Fruit fly (Drosophila melanogaster): ENCODE data around the gene Chsy.

Chsy gene

dm6 chrX:15578043-15578442, 15.3 kb downstream of the Chsy start, which contains the start of the genes cerv and CG7872 (continued):
- TF ChIP-seq prd (optimal IDR thresholded peaks at IDR 0.05), result no peak
- no peak for TF ChIP-seq prd (GFP tag; IDR thresholded peaks at IDR 0.05)
- TF ChIP-seq CG16813 (GFP tag; IDR thresholded peaks at IDR 0.05; ENCODE audit: partially characterized antibody), result peak; percentile 73
- TF ChIP-seq dpn (GFP tag; optimal IDR thresholded peaks at IDR 0.05), result peak in 1 of 2 experiments; percentile 17
- TF ChIP-seq Max (GFP tag; optimal IDR thresholded peaks at IDR 0.05), result peak; percentile 2
- no peak for TF ChIP-seq CG43689 (GFP tag; IDR thresholded peaks at IDR 0.05)
- no peak for TF ChIP-seq twi (tag; optimal IDR thresholded peaks at IDR 0.05)
- TF ChIP-seq NC2β (GFP tag; optimal IDR thresholded peaks at IDR 0.05), result peak; percentile 12
- peak; percentile 58 for TF ChIP-seq CG3995 (GFP tag; optimal IDR thresholded peaks at IDR 0.05)
- no peak for TF ChIP-seq CG15479 (GFP tag; optimal IDR thresholded peaks at IDR 0.05)
- TF ChIP-seq Xrp1 (GFP tag; IDR thresholded peaks at IDR 0.05), result no peak
- TF ChIP-seq HmgZ (tag; optimal IDR thresholded peaks at IDR 0.05), result peak; percentile 51
- TF ChIP-seq Scr (GFP tag; IDR thresholded peaks at IDR 0.05; ENCODE audit: partially characterized antibody), result peak; percentile 66
- TF ChIP-seq sob (GFP tag; IDR thresholded peaks at IDR 0.05), result peak; percentile 48; the same call in 1 of the 2 replicates
- TF ChIP-seq Jarid2 (GFP tag; optimal IDR thresholded peaks at IDR 0.05), result peak; percentile 59
- TF ChIP-seq hbn (GFP tag; IDR thresholded peaks at IDR 0.05; ENCODE audit: partially characterized antibody), result peak; percentile 68
- no peak for TF ChIP-seq CG10654 (GFP tag; optimal IDR thresholded peaks at IDR 0.05)
- TF ChIP-seq CG7786 (GFP tag; optimal IDR thresholded peaks at IDR 0.05), result no peak
- no peak for TF ChIP-seq Hr51 (GFP tag; optimal IDR thresholded peaks at IDR 0.05)
- peak; percentile 45 for TF ChIP-seq sens (GFP tag)
- no peak for TF ChIP-seq CG13424 (tag; optimal IDR thresholded peaks at IDR 0.05)
- TF ChIP-seq CG30020 (tag; optimal IDR thresholded peaks at IDR 0.05), result peak; percentile 19
- TF ChIP-seq CG12659 (GFP tag; optimal IDR thresholded peaks at IDR 0.05), result peak; percentile 45
- TF ChIP-seq CG6791 (GFP tag; IDR thresholded peaks at IDR 0.05; ENCODE audit: partially characterized antibody), result peak; percentile 78; the same call in 2 of the 3 replicates
- TF ChIP-seq Antp (GFP tag; optimal IDR thresholded peaks at IDR 0.05), result no peak
- TF ChIP-seq HLHmδ (GFP tag; optimal IDR thresholded peaks at IDR 0.05), result peak; percentile 13
- peak; percentile 82 for TF ChIP-seq Med (GFP tag)
- peak; percentile 78 for TF ChIP-seq CG13287 (GFP tag; IDR thresholded peaks at IDR 0.05; ENCODE audit: partially characterized antibody)
- TF ChIP-seq Dip2 (GFP tag; IDR thresholded peaks at IDR 0.05), result no peak
- no peak for TF ChIP-seq emc (GFP tag; optimal IDR thresholded peaks at IDR 0.05)
- peak; percentile 66 for TF ChIP-seq sna (GFP tag; IDR thresholded peaks at IDR 0.05; ENCODE audit: partially characterized antibody)
- peak; percentile 29; the same call in 1 of the 2 replicates for TF ChIP-seq CG3847 (GFP tag; IDR thresholded peaks at IDR 0.05)
- no peak for TF ChIP-seq CG16863 (GFP tag; optimal IDR thresholded peaks at IDR 0.05)
- TF ChIP-seq CG13123 (GFP tag; optimal IDR thresholded peaks at IDR 0.05), result no peak
- peak; percentile 60 for TF ChIP-seq CG14710 (tag; optimal IDR thresholded peaks at IDR 0.05)
- peak; percentile 66 for TF ChIP-seq gfzf (GFP tag; optimal IDR thresholded peaks at IDR 0.05)
- TF ChIP-seq CG31224 (GFP tag; IDR thresholded peaks at IDR 0.05), result no peak
- peak in 1 of 2 experiments; percentile 19 for TF ChIP-seq Pdp1 (GFP tag; optimal IDR thresholded peaks at IDR 0.05)
- TF ChIP-seq CG10565 (GFP tag; optimal IDR thresholded peaks at IDR 0.05), result no peak
- TF ChIP-seq nom (GFP tag; optimal IDR thresholded peaks at IDR 0.05), result no peak
- TF ChIP-seq Stat92E (GFP tag; optimal IDR thresholded peaks at IDR 0.05), result no peak
- no peak for TF ChIP-seq CG1529 (GFP tag; optimal IDR thresholded peaks at IDR 0.05)
- no peak for TF ChIP-seq CG8290 (GFP tag; optimal IDR thresholded peaks at IDR 0.05)
- TF ChIP-seq CG8290 (tag; optimal IDR thresholded peaks at IDR 0.05), result peak in 1 of 2 experiments; percentile 45
- no peak for TF ChIP-seq Oli (tag; optimal IDR thresholded peaks at IDR 0.05)
- TF ChIP-seq Nf-YC (tag; optimal IDR thresholded peaks at IDR 0.05), result no peak
- 0 out of 3 replicates have a peak, but pooled peaks have one; percentile 59 for TF ChIP-seq mld (GFP tag; IDR thresholded peaks at IDR 0.05; ENCODE audit: partially characterized antibody)
- no peak for TF ChIP-seq Hey (tag; optimal IDR thresholded peaks at IDR 0.05)
- peak; percentile 80 for TF ChIP-seq HLH4C (GFP tag; IDR thresholded peaks at IDR 0.05; ENCODE audit: partially characterized antibody)
- TF ChIP-seq sqz (GFP tag; optimal IDR thresholded peaks at IDR 0.05), result no peak

Data from whole organism, embryonic.